Worm (Caenorhabditis elegans) whole organism, L2 larva: ENCODE data around the gene ptc-3.

Experiments used
- C34F6.9 ChIP-seq: fragments of 150-350 bp; optimal IDR thresholded peaks from 2 replicates; lab custom pipeline; 2014; ENCODE audit warnings: missing biosample characterization, missing genetic modification characterization
- F13H6.1 ChIP-seq: sonication (generic microtip); optimal IDR thresholded peaks from 2 replicates; lab custom pipeline; 2016; ENCODE audit warnings: missing genetic modification characterization, missing compliant biosample characterization
- R02D3.7 ChIP-seq: fragments of 150-350 bp; optimal IDR thresholded peaks from 2 replicates; lab custom pipeline; 2014; ENCODE audit warnings: missing biosample characterization, missing genetic modification characterization
- Y55F3AM.14 ChIP-seq: fragments of 200-800 bp; sonication (Bioruptor generic); optimal IDR thresholded peaks from 2 replicates; lab custom pipeline; 2018; ENCODE audit warnings: mild to moderate bottlenecking, missing genetic modification characterization, missing compliant biosample characterization
- ZK546.5 ChIP-seq: sonication (generic microtip); optimal IDR thresholded peaks from 2 replicates; lab custom pipeline; 2017; ENCODE audit warnings: missing biosample characterization, missing genetic modification characterization
- alr-1 ChIP-seq: fragments of 150-350 bp; optimal IDR thresholded peaks from 2 replicates; lab custom pipeline; 2014; ENCODE audit warnings: missing biosample characterization, missing genetic modification characterization
- aly-2 ChIP-seq: fragments of 150-350 bp; optimal IDR thresholded peaks from 2 replicates; lab custom pipeline; 2014; ENCODE audit warnings: missing biosample characterization, missing genetic modification characterization
- blmp-1 ChIP-seq: sonication (generic microtip); optimal IDR thresholded peaks from 2 replicates; lab custom pipeline; 2017; ENCODE audit warnings: missing genetic modification characterization, mild to moderate bottlenecking, missing compliant biosample characterization, antibody characterized with exemption, moderate library complexity; ENCODE audit not compliant: insufficient read depth
- ceh-16 ChIP-seq: fragments of 150-350 bp; optimal IDR thresholded peaks from 2 replicates; lab custom pipeline; 2014; ENCODE audit warnings: missing biosample characterization, missing genetic modification characterization
- ceh-82 ChIP-seq: fragments of 150-350 bp; optimal IDR thresholded peaks from 2 replicates; lab custom pipeline; 2014; ENCODE audit warnings: missing biosample characterization, missing genetic modification characterization
- crh-2 ChIP-seq: sonication (generic microtip); optimal IDR thresholded peaks from 2 replicates; lab custom pipeline; 2017; ENCODE audit warnings: missing biosample characterization, missing genetic modification characterization
- dmd-4 ChIP-seq: sonication (generic microtip); optimal IDR thresholded peaks from 2 replicates; lab custom pipeline; 2017; ENCODE audit warnings: missing biosample characterization, missing genetic modification characterization
- egl-27 ChIP-seq: sonication (generic microtip); optimal IDR thresholded peaks from 3 replicates; lab custom pipeline; 2017; ENCODE audit warnings: missing biosample characterization, missing genetic modification reagents, missing genetic modification characterization
- elt-3 ChIP-seq: sonication (generic microtip); optimal IDR thresholded peaks from 2 replicates; lab custom pipeline; 2017; ENCODE audit warnings: missing biosample characterization, missing genetic modification characterization
- gmeb-1 ChIP-seq: fragments of 150-350 bp; optimal IDR thresholded peaks from 2 replicates; lab custom pipeline; 2014; ENCODE audit warnings: missing biosample characterization, missing genetic modification characterization
- lin-11 ChIP-seq: fragments of 150-350 bp; sonication (generic microtip); optimal IDR thresholded peaks from 2 replicates; lab custom pipeline; 2014; ENCODE audit warnings: missing biosample characterization, missing genetic modification characterization, inconsistent platforms, mixed read lengths
- lin-13 ChIP-seq: fragments of 150-350 bp; optimal IDR thresholded peaks from 2 replicates; lab custom pipeline; 2014; ENCODE audit warnings: missing biosample characterization, missing genetic modification reagents, missing genetic modification characterization
- lin-39 ChIP-seq: fragments of 150-350 bp; optimal IDR thresholded peaks from 2 replicates; lab custom pipeline; 2014; ENCODE audit warnings: missing biosample characterization, missing genetic modification reagents, missing genetic modification characterization
- lsy-2 ChIP-seq, 2 experiments: fragments of 150-350 bp in 1 of 2; sonication (generic microtip) in 1 of 2; optimal IDR thresholded peaks; 2 replicates each; lab custom pipeline; 2014 to 2017; ENCODE audit warnings: missing biosample characterization in 2 of 2, missing genetic modification characterization in 2 of 2
- mab-5 ChIP-seq: fragments of 150-350 bp; optimal IDR thresholded peaks from 2 replicates; lab custom pipeline; 2014; ENCODE audit warnings: missing biosample characterization, missing genetic modification characterization
- mbf-1 ChIP-seq: sonication (generic microtip); optimal IDR thresholded peaks from 2 replicates; lab custom pipeline; 2017; ENCODE audit warnings: missing biosample characterization, missing genetic modification characterization
- mdl-1 ChIP-seq, 2 experiments: fragments of 150-350 bp in 1 of 2; sonication (generic microtip) in 1 of 2; optimal IDR thresholded peaks; 2 replicates each; lab custom pipeline; 2017; ENCODE audit warnings: missing biosample characterization in 2 of 2, missing genetic modification characterization in 2 of 2
- nhr-11 ChIP-seq: fragments of 150-350 bp; optimal IDR thresholded peaks from 2 replicates; lab custom pipeline; 2014; ENCODE audit warnings: missing biosample characterization, missing genetic modification characterization
- nhr-12 ChIP-seq: fragments of 150-350 bp; optimal IDR thresholded peaks from 2 replicates; lab custom pipeline; 2014; ENCODE audit warnings: missing biosample characterization, missing genetic modification characterization
- nhr-129 ChIP-seq: fragments of 150-350 bp; optimal IDR thresholded peaks from 2 replicates; lab custom pipeline; 2014; ENCODE audit warnings: missing biosample characterization, missing genetic modification characterization
- nhr-23 ChIP-seq: fragments of 150-350 bp; optimal IDR thresholded peaks from 2 replicates; lab custom pipeline; 2014; ENCODE audit warnings: missing biosample characterization, missing genetic modification reagents, missing genetic modification characterization
- nhr-237 ChIP-seq: fragments of 150-350 bp; optimal IDR thresholded peaks from 2 replicates; lab custom pipeline; 2014; ENCODE audit warnings: missing biosample characterization, missing genetic modification characterization
- nhr-25 ChIP-seq: fragments of 150-350 bp; sonication (generic microtip); optimal IDR thresholded peaks from 3 replicates; lab custom pipeline; 2014; ENCODE audit warnings: missing biosample characterization, missing genetic modification characterization
- nhr-6 ChIP-seq: fragments of 150-350 bp; optimal IDR thresholded peaks from 2 replicates; lab custom pipeline; 2014; ENCODE audit warnings: missing biosample characterization, missing genetic modification characterization
- nhr-77 ChIP-seq: fragments of 150-350 bp; optimal IDR thresholded peaks from 2 replicates; lab custom pipeline; 2014; ENCODE audit warnings: missing biosample characterization, missing genetic modification characterization
- peb-1 ChIP-seq: fragments of 150-350 bp; optimal IDR thresholded peaks from 2 replicates; lab custom pipeline; 2014; ENCODE audit warnings: missing biosample characterization, missing genetic modification characterization
- sem-4 ChIP-seq: fragments of 150-350 bp; optimal IDR thresholded peaks from 2 replicates; lab custom pipeline; 2014; ENCODE audit warnings: missing biosample characterization, missing genetic modification reagents, missing genetic modification characterization
- skn-1 ChIP-seq: sonication (generic microtip); optimal IDR thresholded peaks from 2 replicates; lab custom pipeline; 2017; ENCODE audit warnings: missing biosample characterization, missing genetic modification characterization
- sma-3 ChIP-seq: sonication (generic microtip); optimal IDR thresholded peaks from 2 replicates; lab custom pipeline; 2016; ENCODE audit warnings: missing genetic modification reagents, missing genetic modification characterization, missing compliant biosample characterization
- sma-9 ChIP-seq, 2 experiments: fragments of 150-350 bp in 1 of 2; sonication (generic microtip) in 1 of 2; optimal IDR thresholded peaks; 2 replicates each; lab custom pipeline; 2014 to 2016; ENCODE audit warnings: missing genetic modification characterization in 2 of 2, mild to moderate bottlenecking in 1 of 2, missing biosample characterization in 1 of 2, missing compliant biosample characterization in 1 of 2, missing genetic modification reagents in 1 of 2, moderate library complexity in 1 of 2
- snpc-4 ChIP-seq: fragments of 150-350 bp; optimal IDR thresholded peaks from 2 replicates; lab custom pipeline; 2014; ENCODE audit warnings: missing biosample characterization, missing genetic modification characterization
- unc-39 ChIP-seq: fragments of 150-350 bp; optimal IDR thresholded peaks from 2 replicates; lab custom pipeline; 2014; ENCODE audit warnings: missing biosample characterization, missing genetic modification characterization
- zag-1 ChIP-seq: fragments of 150-350 bp; optimal IDR thresholded peaks from 2 replicates; lab custom pipeline; 2014; ENCODE audit warnings: missing biosample characterization, missing genetic modification characterization
- ztf-1 ChIP-seq: fragments of 200-800 bp; sonication (Bioruptor generic); conservative IDR thresholded peaks from 2 replicates; pipeline ENCODE4 v1.3.6; 2022; ENCODE audit warnings: missing genetic modification characterization, missing compliant biosample characterization
- ztf-4 ChIP-seq: fragments of 150-350 bp; optimal IDR thresholded peaks from 2 replicates; lab custom pipeline; 2014; ENCODE audit warnings: missing biosample characterization, missing genetic modification characterization

ptc-3 gene

ce11 chrII:2852493-2852892 lies at the start of gene ptc-3:
Gene ptc-3 (minus strand): TSS chrII:2852593.
- no peak for TF ChIP-seq lin-39 (tag; lab: Kevin White, UChicago)
- no peak for TF ChIP-seq ztf-1 (GFP tag; lab: Robert Waterston, UW)
- no peak for TF ChIP-seq lin-11 (tag; lab: Kevin White, UChicago)
- no peak for TF ChIP-seq R02D3.7 (tag; lab: Kevin White, UChicago)
- no peak for TF ChIP-seq ceh-16 (tag; lab: Kevin White, UChicago)
- no peak for TF ChIP-seq ceh-82 (tag; lab: Kevin White, UChicago)
- TF ChIP-seq sem-4 (tag; lab: Kevin White, UChicago): no peak
- TF ChIP-seq egl-27 (tag; lab: Kevin White, UChicago): no peak
- no peak for TF ChIP-seq mdl-1 (tag; optimal IDR thresholded peaks at IDR 0.05; lab: Kevin White, UChicago)
- TF ChIP-seq lin-13 (GFP tag; lab: Kevin White, UChicago): no peak

ce11 chrII:2901158-2901557 lies 48.8 kb upstream of the ptc-3 start:
- TF ChIP-seq nhr-129 (tag; lab: Kevin White, UChicago) (no peak), nhr-25 (tag; lab: Kevin White, UChicago) (no peak), F13H6.1 (tag; lab: Kevin White, UChicago) (no peak), lin-11 (tag; lab: Kevin White, UChicago) (no peak), mdl-1 (tag; optimal IDR thresholded peaks at IDR 0.05; lab: Kevin White, UChicago) (no peak), nhr-11 (tag; lab: Kevin White, UChicago) (no peak), C34F6.9 (no peak), nhr-23 (no peak), mab-5 (tag; lab: Kevin White, UChicago) (no peak), gmeb-1 (tag; lab: Kevin White, UChicago) (no peak), peb-1 (tag; lab: Kevin White, UChicago) (no peak), zag-1 (tag; lab: Kevin White, UChicago) (no peak), lin-39 (tag; lab: Kevin White, UChicago) (no peak), skn-1 (tag; lab: Kevin White, UChicago) (no peak)
- TF ChIP-seq, all 48 proteins: peak for 0

- TF ChIP-seq nhr-25 (tag; lab: Kevin White, UChicago) (no peak), crh-2 (no peak), lin-11 (tag; lab: Kevin White, UChicago) (no peak), unc-39 (tag; lab: Kevin White, UChicago) (no peak), nhr-237 (tag; lab: Kevin White, UChicago) (no peak), ceh-16 (tag; lab: Kevin White, UChicago) (no peak), lin-13 (GFP tag; lab: Kevin White, UChicago) (no peak)
Measured at ce11 chrII:2900248-2900647, 47.9 kb upstream of the ptc-3 start, which contains the start of gene ubc-26. Gene ubc-26 (minus strand): TSS chrII:2900348.

- TF ChIP-seq C34F6.9: no peak
- TF ChIP-seq ZK546.5 (tag; lab: Kevin White, UChicago): no peak
- TF ChIP-seq R02D3.7 (tag; lab: Kevin White, UChicago): no peak
- TF ChIP-seq dmd-4 (tag; lab: Kevin White, UChicago): no peak
- TF ChIP-seq snpc-4: no peak
- no peak for TF ChIP-seq zag-1 (tag; lab: Kevin White, UChicago)
- TF ChIP-seq ztf-1 (GFP tag; lab: Robert Waterston, UW): no peak
- TF ChIP-seq sma-9 (GFP tag; optimal IDR thresholded peaks at IDR 0.05; lab: Kevin White, UChicago): no peak
- no peak for TF ChIP-seq sma-9 (tag; optimal IDR thresholded peaks at IDR 0.05; lab: Kevin White, UChicago)
Measured at ce11 chrII:2894295-2894694, 41.9 kb upstream of the ptc-3 start, which contains the start of gene sqv-2. Gene sqv-2 (minus strand): TSS chrII:2894395.

- TF ChIP-seq mbf-1 (tag; lab: Kevin White, UChicago) (no peak), zag-1 (tag; lab: Kevin White, UChicago) (peak; percentile 66), crh-2 (peak; percentile 87), dmd-4 (tag; lab: Kevin White, UChicago) (no peak), aly-2 (no peak), mdl-1 (tag; optimal IDR thresholded peaks at IDR 0.05; lab: Kevin White, UChicago) (peak in 1 of 2 experiments; percentile 10), ZK546.5 (tag; lab: Kevin White, UChicago) (no peak), sma-3 (GFP tag; lab: Kevin White, UChicago) (peak; percentile 93), elt-3 (no peak), nhr-237 (tag; lab: Kevin White, UChicago) (no peak), alr-1 (tag; lab: Kevin White, UChicago) (no peak), ztf-4 (tag; lab: Kevin White, UChicago) (peak; percentile 53), nhr-11 (tag; lab: Kevin White, UChicago) (no peak), ceh-16 (tag; lab: Kevin White, UChicago) (peak; percentile 73), blmp-1 (tag; lab: Kevin White, UChicago) (no peak), Y55F3AM.14 (peak; percentile 50), nhr-6 (tag; lab: Kevin White, UChicago) (peak; percentile 14), nhr-129 (tag; lab: Kevin White, UChicago) (peak; percentile 63), lin-11 (tag; lab: Kevin White, UChicago) (peak; percentile 78), lin-39 (tag; lab: Kevin White, UChicago) (no peak), lsy-2 (tag; optimal IDR thresholded peaks at IDR 0.05; lab: Kevin White, UChicago) (peak; percentile 88 to 91), sem-4 (tag; lab: Kevin White, UChicago) (peak; percentile 83), nhr-12 (tag; lab: Kevin White, UChicago) (peak; percentile 56), nhr-77 (tag; lab: Kevin White, UChicago) (peak; percentile 73), C34F6.9 (peak; percentile 87), skn-1 (tag; lab: Kevin White, UChicago) (no peak), lin-13 (GFP tag; lab: Kevin White, UChicago) (peak; percentile 95)
Measured at ce11 chrII:2888957-2889630, 36.7 kb upstream of the ptc-3 start, which contains the start of gene pinn-1. Gene pinn-1 (minus strand): TSS chrII:2889007.
